Fruit fly (Drosophila melanogaster) whole organism, adult: ENCODE results near the gene CG34034.

ENCODE experiments used
- CG12768 ChIP-seq: fragments of 200-800 bp; sonication (Bioruptor generic); optimal IDR thresholded peaks from 2 replicates; lab custom pipeline; 2017; ENCODE audit warnings: missing biosample characterization, missing genetic modification characterization, mild to moderate bottlenecking, moderate library complexity, missing genetic modification reagents
- CG33017 ChIP-seq: fragments of 200-800 bp; sonication (Bioruptor generic); optimal IDR thresholded peaks from 2 replicates; lab custom pipeline; 2018; ENCODE audit warnings: missing biosample characterization, mild to moderate bottlenecking, missing genetic modification characterization, moderate library complexity
- CG7045 ChIP-seq: fragments of 200-800 bp; sonication (Bioruptor generic); optimal IDR thresholded peaks from 2 replicates; lab custom pipeline; 2017; ENCODE audit warnings: missing biosample characterization, mild to moderate bottlenecking, missing genetic modification characterization
- CG7101 ChIP-seq: fragments of 200-800 bp; sonication (Bioruptor generic); optimal IDR thresholded peaks from 2 replicates; lab custom pipeline; 2018; ENCODE audit warnings: missing biosample characterization, mild to moderate bottlenecking, missing genetic modification characterization, moderate library complexity
- Crg-1 ChIP-seq: fragments of 200-800 bp; sonication (Bioruptor generic); optimal IDR thresholded peaks from 2 replicates; lab custom pipeline; 2016; ENCODE audit warnings: missing biosample characterization, missing genetic modification characterization
- kay ChIP-seq: fragments of 200-800 bp; sonication (Bioruptor generic); peaks from one replicate; lab custom pipeline; 2016; ENCODE audit warnings: missing biosample characterization, missing genetic modification characterization, borderline replicate concordance
- ovo ChIP-seq: fragments of 200-800 bp; sonication (Bioruptor generic); optimal IDR thresholded peaks from 2 replicates; lab custom pipeline; 2016; ENCODE audit warnings: missing biosample characterization, missing genetic modification characterization
- toe ChIP-seq: fragments of 200-800 bp; sonication (Bioruptor generic); optimal IDR thresholded peaks from 2 replicates; lab custom pipeline; 2016; ENCODE audit warnings: missing biosample characterization, missing genetic modification characterization

dm6 chr3R:21704439-21704838 is 34.5 kb downstream of the CG34034 start:
- no peak for TF ChIP-seq CG7101 (tag; lab: Kevin White, UChicago)
- no peak for TF ChIP-seq CG12768
- TF ChIP-seq CG7045 (GFP tag; lab: Kevin White, UChicago) = no peak
- TF ChIP-seq Crg-1 = no peak
- TF ChIP-seq ovo (GFP tag; lab: Kevin White, UChicago) = no peak
- TF ChIP-seq kay (GFP tag; lab: Kevin White, UChicago) = no peak
- TF ChIP-seq toe (GFP tag; lab: Kevin White, UChicago) = no peak
- no peak for TF ChIP-seq CG33017 (tag; lab: Kevin White, UChicago)
